Fruit fly (Drosophila melanogaster): ENCODE data around the gene ine.
A peak's percentile ranks its signal among the peaks of the same experiment; 100 is the strongest.

Gene ine

DNA sequence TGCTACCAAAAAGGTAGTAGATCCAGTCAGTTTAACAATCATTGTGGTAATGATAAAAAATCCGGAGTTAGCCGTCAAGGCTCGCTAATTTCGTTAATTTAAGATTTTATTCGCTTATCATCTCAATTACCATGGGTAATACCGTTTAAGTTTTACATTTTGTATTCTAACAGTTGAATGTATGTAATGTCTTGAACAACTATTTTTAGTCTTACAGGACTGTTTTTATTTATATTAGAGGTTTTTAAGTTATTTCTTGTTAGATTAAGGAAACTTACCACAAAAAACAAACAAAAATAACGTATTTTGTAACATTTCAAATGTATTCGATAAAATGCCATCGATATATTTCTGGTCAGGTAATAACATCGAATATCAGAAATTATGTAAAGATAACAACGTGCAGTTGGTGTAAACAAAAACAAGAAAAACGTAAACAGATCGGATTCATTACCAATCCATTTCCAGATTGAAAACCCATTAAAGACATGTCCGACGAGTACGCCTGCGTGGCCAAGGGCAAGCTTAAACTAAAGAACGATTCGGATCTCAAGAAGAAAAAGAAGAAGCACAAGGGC lies 34.7 kb downstream of the ine start, which contains the start of the genes Sfp24F and CG15432 (continued):
- TF ChIP-seq Hsf (GFP tag; optimal IDR thresholded peaks at IDR 0.05) (no peak), CG34422 (GFP tag; IDR thresholded peaks at IDR 0.05) (no peak), CG13123 (GFP tag; optimal IDR thresholded peaks at IDR 0.05) (no peak), HmgZ (tag; optimal IDR thresholded peaks at IDR 0.05) (no peak), ase (GFP tag; IDR thresholded peaks at IDR 0.05) (no peak), ro (GFP tag; IDR thresholded peaks at IDR 0.05) (no peak), Nf-YC (tag; optimal IDR thresholded peaks at IDR 0.05) (no peak), CG1647 (GFP tag; optimal IDR thresholded peaks at IDR 0.05) (no peak), unc-4 (GFP tag; IDR thresholded peaks at IDR 0.05; ENCODE audit: partially characterized antibody) (peak; percentile 55), chm (GFP tag; IDR thresholded peaks at IDR 0.05) (no peak), GATAe (GFP tag; conservative IDR thresholded peaks at IDR 0.05) (no peak), Sry-β (GFP tag; optimal IDR thresholded peaks at IDR 0.05) (no peak), CG4424 (GFP tag; optimal IDR thresholded peaks at IDR 0.05) (no peak), Ravus (GFP tag; IDR thresholded peaks at IDR 0.05) (no peak), gem (tag; optimal IDR thresholded peaks at IDR 0.05) (no peak), CG16813 (GFP tag; IDR thresholded peaks at IDR 0.05; ENCODE audit: partially characterized antibody) (peak; percentile 43; the same call in 1 of the 3 replicates), CG14014 (GFP tag; IDR thresholded peaks at IDR 0.05) (no peak), cas (GFP tag; IDR thresholded peaks at IDR 0.05) (no peak), sob (GFP tag; IDR thresholded peaks at IDR 0.05) (no peak), fd64A (GFP tag; optimal IDR thresholded peaks at IDR 0.05) (no peak), CG14710 (tag; optimal IDR thresholded peaks at IDR 0.05) (peak; percentile 40), Ssrp (tag; optimal IDR thresholded peaks at IDR 0.05) (no peak), CG43689 (GFP tag; IDR thresholded peaks at IDR 0.05) (no peak), Spps (tag; optimal IDR thresholded peaks at IDR 0.05) (no peak), CG11456 (GFP tag; IDR thresholded peaks at IDR 0.05) (no peak), Nf-YB (GFP tag; optimal IDR thresholded peaks at IDR 0.05) (no peak), CG33557 (GFP tag; optimal IDR thresholded peaks at IDR 0.05) (no peak), CG16779 (GFP tag; IDR thresholded peaks at IDR 0.05) (no peak), Bgb (GFP tag; IDR thresholded peaks at IDR 0.05; ENCODE audit: partially characterized antibody) (peak; percentile 59), Rx (GFP tag; IDR thresholded peaks at IDR 0.05) (no peak), eve (GFP tag; optimal IDR thresholded peaks at IDR 0.05) (no peak), Mrtf (GFP tag; IDR thresholded peaks at IDR 0.05) (no peak), CG3407 (GFP tag; optimal IDR thresholded peaks at IDR 0.05) (no peak), chif (GFP tag; optimal IDR thresholded peaks at IDR 0.05) (no peak), CG15696 (tag; optimal IDR thresholded peaks at IDR 0.05) (no peak), CG4617 (GFP tag; optimal IDR thresholded peaks at IDR 0.05; ENCODE audit: borderline replicate concordance) (peak; percentile 38), CG11723 (GFP tag; optimal IDR thresholded peaks at IDR 0.05) (no peak), ash1 (GFP tag; optimal IDR thresholded peaks at IDR 0.05) (no peak), Hand (GFP tag; optimal IDR thresholded peaks at IDR 0.05) (no peak), Sry-δ (GFP tag; optimal IDR thresholded peaks at IDR 0.05) (peak; percentile 51), CG42726 (GFP tag; IDR thresholded peaks at IDR 0.05; ENCODE audit: partially characterized antibody) (no peak), Scr (GFP tag; IDR thresholded peaks at IDR 0.05; ENCODE audit: partially characterized antibody) (peak; percentile 65), sc (optimal IDR thresholded peaks at IDR 0.05) (no peak), sc (GFP tag; optimal IDR thresholded peaks at IDR 0.05) (no peak), CHES-1-like (GFP tag; optimal IDR thresholded peaks at IDR 0.05) (peak; percentile 5), CG10565 (GFP tag; optimal IDR thresholded peaks at IDR 0.05) (no peak), Hmr (GFP tag; optimal IDR thresholded peaks at IDR 0.05) (no peak), slp2 (GFP tag; optimal IDR thresholded peaks at IDR 0.05) (peak; percentile 27), schlank (tag; optimal IDR thresholded peaks at IDR 0.05) (no peak), CG2199 (GFP tag; IDR thresholded peaks at IDR 0.05) (no peak), tup (GFP tag; optimal IDR thresholded peaks at IDR 0.05) (no peak)
